Fruit fly (Drosophila melanogaster) whole organism, embryonic: ENCODE data around the gene CG12106.

ENCODE experiments used
- Atf-2 ChIP-seq: fragments of 200-800 bp; sonication (Bioruptor generic); optimal IDR thresholded peaks from 2 replicates; lab custom pipeline; 2016; ENCODE audit warnings: missing biosample characterization, missing genetic modification characterization
- Bdp1 ChIP-seq: fragments of 200-800 bp; sonication (Bioruptor generic); optimal IDR thresholded peaks from 3 replicates; lab custom pipeline; 2016; ENCODE audit warnings: missing biosample characterization, missing genetic modification characterization
- Bgb ChIP-seq: fragments of 200-800 bp; sonication (Bioruptor generic); IDR thresholded peaks from 2 replicates; pipeline ENCODE4 v1.3.6; 2022; ENCODE audit warnings: missing biosample characterization, missing genetic modification characterization; ENCODE audit not compliant: partially characterized antibody
- Blimp-1 ChIP-seq: fragments of 200-800 bp; sonication (Bioruptor generic); optimal IDR thresholded peaks from 3 replicates; lab custom pipeline; 2018; ENCODE audit warnings: missing biosample characterization, missing genetic modification characterization, mild to moderate bottlenecking, moderate library complexity, missing genetic modification reagents
- BtbVII ChIP-seq: fragments of 200-800 bp; sonication (Bioruptor generic); optimal IDR thresholded peaks from 3 replicates; lab custom pipeline; 2017; ENCODE audit warnings: missing biosample characterization, mild to moderate bottlenecking, missing genetic modification characterization
- CG10654 ChIP-seq: fragments of 200-800 bp; sonication (Bioruptor generic); optimal IDR thresholded peaks from 2 replicates; lab custom pipeline; 2016; ENCODE audit warnings: missing biosample characterization, missing genetic modification characterization
- CG10979 ChIP-seq: fragments of 200-800 bp; sonication (Bioruptor generic); optimal IDR thresholded peaks from 2 replicates; lab custom pipeline; 2018; ENCODE audit warnings: missing biosample characterization, mild to moderate bottlenecking, missing genetic modification characterization, moderate library complexity
- CG11560 ChIP-seq: fragments of 200-800 bp; sonication (Bioruptor generic); IDR thresholded peaks from 3 replicates; pipeline ENCODE4 v1.3.6; 2022; ENCODE audit warnings: missing biosample characterization, missing genetic modification characterization
- CG12942 ChIP-seq: fragments of 200-800 bp; sonication (Bioruptor generic); optimal IDR thresholded peaks from 3 replicates; lab custom pipeline; 2016; ENCODE audit warnings: missing biosample characterization, missing genetic modification characterization
- CG14014 ChIP-seq: fragments of 200-800 bp; sonication (Bioruptor generic); IDR thresholded peaks from 2 replicates; pipeline ENCODE4 v1.3.6; 2022; ENCODE audit warnings: missing biosample characterization, missing genetic modification characterization
- CG14860 ChIP-seq: fragments of 200-800 bp; sonication (Bioruptor generic); IDR thresholded peaks from 3 replicates; pipeline ENCODE4 v1.3.6; 2022; ENCODE audit warnings: missing biosample characterization, missing genetic modification characterization; ENCODE audit not compliant: partially characterized antibody
- CG15514 ChIP-seq: fragments of 200-800 bp; sonication (Bioruptor generic); optimal IDR thresholded peaks from 3 replicates; lab custom pipeline; 2017; ENCODE audit warnings: missing biosample characterization, missing genetic modification characterization, mild to moderate bottlenecking, moderate library complexity, missing genetic modification reagents
- CG17568 ChIP-seq: fragments of 200-800 bp; sonication (Bioruptor generic); optimal IDR thresholded peaks from 2 replicates; lab custom pipeline; 2018; ENCODE audit warnings: missing biosample characterization, mild to moderate bottlenecking, missing genetic modification characterization, moderate library complexity
- CG1792 ChIP-seq: fragments of 200-800 bp; sonication (Bioruptor generic); optimal IDR thresholded peaks from 2 replicates; lab custom pipeline; 2016; ENCODE audit warnings: missing biosample characterization, missing genetic modification characterization
- CG18476 ChIP-seq: fragments of 200-800 bp; sonication (Bioruptor generic); optimal IDR thresholded peaks from 2 replicates; lab custom pipeline; 2016; ENCODE audit warnings: missing biosample characterization, mild to moderate bottlenecking, missing genetic modification characterization
- CG2116 ChIP-seq: fragments of 200-800 bp; sonication (Bioruptor generic); optimal IDR thresholded peaks from 3 replicates; lab custom pipeline; 2018; ENCODE audit warnings: missing biosample characterization, mild to moderate bottlenecking, missing genetic modification characterization
- CG2889 ChIP-seq: fragments of 200-800 bp; sonication (Bioruptor generic); IDR thresholded peaks from 3 replicates; pipeline ENCODE4 v1.3.6; 2022; ENCODE audit warnings: missing biosample characterization, missing genetic modification characterization
- CG3163 ChIP-seq: fragments of 200-800 bp; sonication (Bioruptor generic); optimal IDR thresholded peaks from 3 replicates; lab custom pipeline; 2016; ENCODE audit warnings: missing biosample characterization, missing genetic modification characterization
- CG3847 ChIP-seq: fragments of 200-800 bp; sonication (Bioruptor generic); IDR thresholded peaks from 2 replicates; pipeline ENCODE4 v1.3.6; 2022; ENCODE audit warnings: missing biosample characterization, missing genetic modification characterization
- CG6765 ChIP-seq: fragments of 200-800 bp; sonication (Bioruptor generic); optimal IDR thresholded peaks from 3 replicates; lab custom pipeline; 2017; ENCODE audit warnings: missing biosample characterization, mild to moderate bottlenecking, missing genetic modification characterization
- CG6813 ChIP-seq: fragments of 200-800 bp; sonication (Bioruptor generic); optimal IDR thresholded peaks from 2 replicates; lab custom pipeline; 2017; ENCODE audit warnings: missing biosample characterization, missing genetic modification characterization, mild to moderate bottlenecking, moderate library complexity, missing genetic modification reagents
- CG8290 ChIP-seq, 3 experiments: fragments of 200-800 bp; sonication (Bioruptor generic); optimal IDR thresholded peaks; 2 replicates each; lab custom pipeline; 2016 to 2019; ENCODE audit warnings: missing biosample characterization in 3 of 3, missing genetic modification characterization in 3 of 3, mild to moderate bottlenecking in 2 of 3, moderate library complexity in 1 of 3
- CG8388 ChIP-seq: fragments of 200-800 bp; sonication (Bioruptor generic); optimal IDR thresholded peaks from 2 replicates; lab custom pipeline; 2019; ENCODE audit warnings: missing biosample characterization, mild to moderate bottlenecking, missing genetic modification characterization, moderate library complexity
- CG9215 ChIP-seq: fragments of 200-800 bp; sonication (Bioruptor generic); IDR thresholded peaks from 2 replicates; pipeline ENCODE4 v1.3.6; 2022; ENCODE audit warnings: missing biosample characterization, missing genetic modification characterization
- CG9932 ChIP-seq: fragments of 200-800 bp; sonication (Bioruptor generic); IDR thresholded peaks from 2 replicates; pipeline ENCODE4 v1.3.6; 2022; ENCODE audit warnings: missing biosample characterization, missing genetic modification characterization
- CTCF ChIP-seq: fragments of 200-800 bp; sonication (Bioruptor generic); optimal IDR thresholded peaks from 2 replicates; lab custom pipeline; 2017; ENCODE audit warnings: missing biosample characterization, mild to moderate bottlenecking, missing genetic modification characterization, moderate library complexity
- Dad ChIP-seq: fragments of 200-800 bp; sonication (Bioruptor generic); optimal IDR thresholded peaks from 3 replicates; lab custom pipeline; 2016; ENCODE audit warnings: missing biosample characterization, missing genetic modification characterization
- Dll ChIP-seq: fragments of 200-800 bp; sonication (Bioruptor generic); IDR thresholded peaks from 4 replicates; pipeline ENCODE4 v1.3.6; 2022; ENCODE audit warnings: missing biosample characterization, missing genetic modification characterization; ENCODE audit not compliant: partially characterized antibody
- Ets65A ChIP-seq: fragments of 200-800 bp; sonication (Bioruptor generic); peaks from one replicate; lab custom pipeline; 2016; ENCODE audit warnings: missing biosample characterization, missing genetic modification characterization
- Kr ChIP-seq: fragments of 200-800 bp; sonication (Bioruptor generic); optimal IDR thresholded peaks from 2 replicates; lab custom pipeline; 2017; ENCODE audit warnings: missing biosample characterization, mild to moderate bottlenecking, missing genetic modification characterization
- Max ChIP-seq: fragments of 200-800 bp; sonication (Bioruptor generic); optimal IDR thresholded peaks from 2 replicates; lab custom pipeline; 2016; ENCODE audit warnings: missing biosample characterization, mild to moderate bottlenecking, missing genetic modification characterization
- Myb ChIP-seq: fragments of 200-800 bp; sonication (Bioruptor generic); optimal IDR thresholded peaks from 2 replicates; lab custom pipeline; 2016; ENCODE audit warnings: missing biosample characterization, missing genetic modification characterization
- NFAT ChIP-seq: fragments of 200-800 bp; sonication (Bioruptor generic); IDR thresholded peaks from 2 replicates; pipeline ENCODE4 v1.3.6; 2022; ENCODE audit warnings: missing biosample characterization, missing genetic modification characterization
- Sry-β ChIP-seq: fragments of 200-800 bp; sonication (Bioruptor generic); optimal IDR thresholded peaks from 2 replicates; lab custom pipeline; 2018; ENCODE audit warnings: missing biosample characterization, mild to moderate bottlenecking, missing genetic modification characterization, moderate library complexity
- al ChIP-seq: fragments of 200-800 bp; sonication (Bioruptor generic); IDR thresholded peaks from 2 replicates; pipeline ENCODE4 v1.3.6; 2022; ENCODE audit warnings: missing biosample characterization, missing genetic modification characterization
- ash1 ChIP-seq: fragments of 200-800 bp; sonication (Bioruptor generic); optimal IDR thresholded peaks from 2 replicates; lab custom pipeline; 2018; ENCODE audit warnings: missing biosample characterization, mild to moderate bottlenecking, missing genetic modification characterization
- bigmax ChIP-seq: fragments of 200-800 bp; sonication (Bioruptor generic); optimal IDR thresholded peaks from 2 replicates; lab custom pipeline; 2018; ENCODE audit warnings: missing biosample characterization, mild to moderate bottlenecking, missing genetic modification characterization
- btn ChIP-seq: fragments of 200-800 bp; sonication (Bioruptor generic); optimal IDR thresholded peaks from 2 replicates; lab custom pipeline; 2016; ENCODE audit warnings: missing biosample characterization, missing genetic modification characterization
- croc ChIP-seq: fragments of 200-800 bp; sonication (Bioruptor generic); conservative IDR thresholded peaks from 3 replicates; pipeline ENCODE4 v1.3.6; 2022; ENCODE audit warnings: missing biosample characterization, missing genetic modification characterization
- crol ChIP-seq: fragments of 200-800 bp; sonication (Bioruptor generic); IDR thresholded peaks from 2 replicates; pipeline ENCODE4 v1.3.6; 2022; ENCODE audit warnings: missing biosample characterization, missing genetic modification characterization
- disco-r ChIP-seq: fragments of 200-800 bp; sonication (Bioruptor generic); optimal IDR thresholded peaks from 2 replicates; lab custom pipeline; 2016; ENCODE audit warnings: missing biosample characterization, missing genetic modification characterization
- fu2 ChIP-seq: fragments of 200-800 bp; sonication (Bioruptor generic); optimal IDR thresholded peaks from 2 replicates; lab custom pipeline; 2016; ENCODE audit warnings: missing biosample characterization, missing genetic modification characterization
- grn ChIP-seq: fragments of 200-800 bp; sonication (Bioruptor generic); optimal IDR thresholded peaks from 3 replicates; lab custom pipeline; 2017; ENCODE audit warnings: missing biosample characterization, missing genetic modification characterization
- her ChIP-seq: fragments of 200-800 bp; sonication (Bioruptor generic); optimal IDR thresholded peaks from 2 replicates; lab custom pipeline; 2016; ENCODE audit warnings: missing biosample characterization, missing genetic modification characterization
- kah ChIP-seq: fragments of 200-800 bp; sonication (Bioruptor generic); optimal IDR thresholded peaks from 2 replicates; lab custom pipeline; 2018; ENCODE audit warnings: missing biosample characterization, mild to moderate bottlenecking, missing genetic modification characterization
- kay ChIP-seq: fragments of 200-800 bp; sonication (Bioruptor generic); optimal IDR thresholded peaks from 2 replicates; lab custom pipeline; 2016; ENCODE audit warnings: missing biosample characterization, missing genetic modification characterization
- knrl ChIP-seq: fragments of 200-800 bp; sonication (Bioruptor generic); IDR thresholded peaks from 3 replicates; pipeline ENCODE4 v1.3.6; 2022; ENCODE audit warnings: missing biosample characterization, missing genetic modification characterization; ENCODE audit not compliant: partially characterized antibody
- row ChIP-seq: fragments of 200-800 bp; sonication (Bioruptor generic); IDR thresholded peaks from 3 replicates; pipeline ENCODE4 v1.3.6; 2022; ENCODE audit warnings: missing biosample characterization, missing genetic modification characterization
- slou ChIP-seq: fragments of 200-800 bp; sonication (Bioruptor generic); optimal IDR thresholded peaks from 3 replicates; lab custom pipeline; 2016; ENCODE audit warnings: missing biosample characterization, missing genetic modification characterization
- tx ChIP-seq: fragments of 200-800 bp; sonication (Bioruptor generic); optimal IDR thresholded peaks from 2 replicates; lab custom pipeline; 2016; ENCODE audit warnings: missing biosample characterization, missing genetic modification characterization
- zen2 ChIP-seq: fragments of 200-800 bp; sonication (Bioruptor generic); IDR thresholded peaks from 3 replicates; pipeline ENCODE4 v1.3.6; 2022; ENCODE audit warnings: missing biosample characterization, missing genetic modification characterization; ENCODE audit not compliant: partially characterized antibody

Gene CG12106

DNA sequence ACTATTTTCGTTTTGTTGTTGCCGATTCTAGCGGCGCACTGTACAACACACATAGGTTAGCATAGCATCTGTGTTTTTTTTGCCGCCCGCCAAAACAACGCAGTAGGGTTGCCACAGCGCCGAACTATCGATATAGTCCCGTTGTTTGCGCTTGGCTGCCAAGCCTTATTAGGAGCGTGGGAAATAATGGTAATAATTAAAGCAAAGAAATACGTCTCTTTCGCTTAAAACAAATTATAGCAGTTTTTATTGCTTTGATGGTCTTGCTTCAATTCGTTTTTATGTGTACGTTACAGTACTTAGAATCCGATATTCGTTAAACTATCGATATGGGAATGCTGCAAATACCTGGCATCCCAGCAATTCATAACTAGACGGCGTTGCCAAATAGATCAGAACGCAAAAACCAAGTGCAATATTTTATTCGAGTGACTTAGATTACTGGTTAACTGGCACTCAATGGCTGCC lies 49.8 kb downstream of the CG12106 start, which contains the start of the genes mxc and Larp7 (continued):
- TF ChIP-seq disco-r = no peak
- TF ChIP-seq CG17568 (GFP tag; lab: Kevin White, UChicago) = no peak
- no peak; the same call in 2 of the 3 replicates for TF ChIP-seq croc (GFP tag; lab: Robert Waterston, UW)
- TF ChIP-seq Dad (GFP tag; lab: Kevin White, UChicago) = peak; percentile 30
- peak; percentile 48 for TF ChIP-seq her (GFP tag; lab: Kevin White, UChicago)
- TF ChIP-seq CG3163 (GFP tag; lab: Kevin White, UChicago) = peak; percentile 32
- TF ChIP-seq BtbVII = no peak
- TF ChIP-seq CG1792 (GFP tag; lab: Kevin White, UChicago) = peak; percentile 43
- TF ChIP-seq CG6765 (GFP tag; lab: Kevin White, UChicago) = no peak
- peak; percentile 27 for TF ChIP-seq CG18476 (GFP tag; lab: Kevin White, UChicago)
- peak; percentile 3 for TF ChIP-seq CG8290 (GFP tag; optimal IDR thresholded peaks at IDR 0.05; lab: Kevin White, UChicago)
- TF ChIP-seq CG8290 (tag; optimal IDR thresholded peaks at IDR 0.05; lab: Kevin White, UChicago) = no peak
- TF ChIP-seq row (GFP tag; lab: Robert Waterston, UW) = peak; percentile 91
- no peak for TF ChIP-seq Sry-β (GFP tag; lab: Kevin White, UChicago)
- peak; percentile 72 for TF ChIP-seq fu2
- peak; percentile 14 for TF ChIP-seq kay (GFP tag; lab: Kevin White, UChicago)
- TF ChIP-seq crol = no peak
- TF ChIP-seq CG8388 (GFP tag; lab: Kevin White, UChicago) = peak; percentile 7
- TF ChIP-seq CG10979 (tag; lab: Kevin White, UChicago) = peak; percentile 27
- TF ChIP-seq al = peak; percentile 44
- peak; percentile 96 for TF ChIP-seq Ets65A (GFP tag; lab: Kevin White, UChicago)
- no peak for TF ChIP-seq Kr (GFP tag; lab: Kevin White, UChicago)
- TF ChIP-seq CG15514 (GFP tag; lab: Kevin White, UChicago) = no peak
- 0 out of 3 replicates have a peak, but pooled peaks have one; percentile 50 for TF ChIP-seq CG11560 (tag; lab: Robert Waterston, UW)
- peak; percentile 54 for TF ChIP-seq tx (GFP tag; lab: Kevin White, UChicago)
- TF ChIP-seq CG3847 (GFP tag; lab: Robert Waterston, UW) = peak; percentile 85
- TF ChIP-seq CG12942 (GFP tag; lab: Kevin White, UChicago) = peak; percentile 25
- TF ChIP-seq NFAT (GFP tag; lab: Robert Waterston, UW) = no peak
- peak; percentile 74 for TF ChIP-seq CG9215 (GFP tag; lab: Robert Waterston, UW)
- peak; percentile 76 for TF ChIP-seq Myb (GFP tag; lab: Kevin White, UChicago)
- TF ChIP-seq CG14860 (GFP tag; lab: Robert Waterston, UW) = peak; percentile 80
- TF ChIP-seq Max (GFP tag; lab: Kevin White, UChicago) = peak; percentile 68
- TF ChIP-seq bigmax (GFP tag; lab: Kevin White, UChicago) = peak; percentile 49
- peak; percentile 38; the same call in 1 of the 3 replicates for TF ChIP-seq CG2889 (GFP tag; lab: Robert Waterston, UW)
- no peak for TF ChIP-seq btn (GFP tag; lab: Kevin White, UChicago)
- TF ChIP-seq CTCF = peak; percentile 11
- no peak for TF ChIP-seq slou
- TF ChIP-seq ash1 (GFP tag; lab: Kevin White, UChicago) = no peak
- TF ChIP-seq Bdp1 (GFP tag; lab: Kevin White, UChicago) = peak; percentile 46
- TF ChIP-seq CG14014 (GFP tag; lab: Robert Waterston, UW) = peak; percentile 49; the same call in 1 of the 2 replicates
- TF ChIP-seq zen2 (GFP tag; lab: Robert Waterston, UW) = peak; percentile 67; the same call in 1 of the 3 replicates
- peak; percentile 80 for TF ChIP-seq CG9932
- TF ChIP-seq knrl (GFP tag; lab: Robert Waterston, UW) = peak; percentile 91
- no peak for TF ChIP-seq Blimp-1 (GFP tag; lab: Kevin White, UChicago)
- no peak for TF ChIP-seq CG6813 (GFP tag; lab: Kevin White, UChicago)
- TF ChIP-seq CG10654 (GFP tag; lab: Kevin White, UChicago) = peak; percentile 41
- peak; percentile 48 for TF ChIP-seq Atf-2 (GFP tag; lab: Kevin White, UChicago)
- TF ChIP-seq kah (GFP tag; lab: Kevin White, UChicago) = no peak
- peak; percentile 71 for TF ChIP-seq CG2116
- TF ChIP-seq Bgb (GFP tag; lab: Robert Waterston, UW) = peak; percentile 73
- no peak for TF ChIP-seq grn (GFP tag; lab: Kevin White, UChicago)
- TF ChIP-seq Dll (GFP tag; lab: Robert Waterston, UW) = peak; percentile 93
